Worm (Caenorhabditis elegans) whole organism, L1 larva: ENCODE results near the gene cone-1.

Experiments
- C16A3.4 ChIP-seq: fragments of 150-350 bp; optimal IDR thresholded peaks from 2 replicates; lab custom pipeline; 2014; ENCODE audit warnings: missing biosample characterization, missing genetic modification characterization
- blmp-1 ChIP-seq: fragments of 150-350 bp; optimal IDR thresholded peaks from 2 replicates; lab custom pipeline; 2014; ENCODE audit warnings: missing biosample characterization, missing genetic modification characterization
- ceh-63 ChIP-seq: fragments of 200-800 bp; sonication (Bioruptor generic); optimal IDR thresholded peaks from 2 replicates; lab custom pipeline; 2018; ENCODE audit warnings: mild to moderate bottlenecking, missing genetic modification characterization, missing compliant biosample characterization
- ceh-82 ChIP-seq, 3 experiments: fragments of 150-350 bp in 1 of 3; sonication (generic microtip) in 2 of 3; optimal IDR thresholded peaks; 2 replicates each; lab custom pipeline; 2014 to 2017; ENCODE audit warnings: missing biosample characterization in 3 of 3, missing genetic modification characterization in 3 of 3
- ceh-90 ChIP-seq: sonication (generic microtip); optimal IDR thresholded peaks from 2 replicates; lab custom pipeline; 2016; ENCODE audit warnings: missing genetic modification characterization, missing compliant biosample characterization
- dpl-1 ChIP-seq, 3 experiments: fragments of 150-350 bp in 2 of 3; sonication (generic microtip) in 1 of 3; optimal IDR thresholded peaks; 2 replicates each; lab custom pipeline; 2014 to 2017; ENCODE audit warnings: missing biosample characterization in 3 of 3, missing genetic modification characterization in 3 of 3, missing genetic modification reagents in 3 of 3
- dsc-1 ChIP-seq: sonication (generic microtip); optimal IDR thresholded peaks from 2 replicates; lab custom pipeline; 2016; ENCODE audit warnings: mild to moderate bottlenecking, missing genetic modification characterization, missing compliant biosample characterization
- efl-1 ChIP-seq, 4 experiments: fragments of 150-350 bp; optimal IDR thresholded peaks in 3 of 4; peaks in 1 of 4; 1 replicate in 1 of 4; 2 replicates in 3 of 4; lab custom pipeline; 2014; ENCODE audit warnings: missing biosample characterization in 2 of 4, missing genetic modification characterization in 2 of 4, missing genetic modification reagents in 2 of 4
- fkh-10 ChIP-seq: sonication (generic microtip); optimal IDR thresholded peaks from 2 replicates; lab custom pipeline; 2017; ENCODE audit warnings: missing biosample characterization, missing genetic modification reagents, missing genetic modification characterization
- fkh-8 ChIP-seq: sonication (generic microtip); optimal IDR thresholded peaks from 2 replicates; lab custom pipeline; 2016; ENCODE audit warnings: mild to moderate bottlenecking, missing genetic modification characterization, missing compliant biosample characterization
- isw-1 ChIP-seq: fragments of 200-800 bp; sonication (Bioruptor generic); IDR thresholded peaks from 2 replicates; pipeline ENCODE4 v1.3.6; 2022; ENCODE audit warnings: missing genetic modification characterization, missing compliant biosample characterization
- jun-1 ChIP-seq: fragments of 150-350 bp; optimal IDR thresholded peaks from 2 replicates; lab custom pipeline; 2014; ENCODE audit warnings: missing biosample characterization, missing genetic modification reagents, missing genetic modification characterization
- lin-13 ChIP-seq: fragments of 150-350 bp; optimal IDR thresholded peaks from 2 replicates; lab custom pipeline; 2014; ENCODE audit warnings: missing biosample characterization, missing genetic modification reagents, missing genetic modification characterization
- lin-14 ChIP-seq: fragments of 200-800 bp; sonication (Bioruptor generic); optimal IDR thresholded peaks from 2 replicates; lab custom pipeline; 2018; ENCODE audit warnings: mild to moderate bottlenecking, missing genetic modification characterization, moderate library complexity, missing compliant biosample characterization
- lin-15B ChIP-seq: fragments of 150-350 bp; sonication (generic microtip); optimal IDR thresholded peaks from 3 replicates; lab custom pipeline; 2014; ENCODE audit warnings: missing biosample characterization, missing genetic modification characterization
- lin-35 ChIP-seq, 2 experiments: fragments of 150-350 bp; optimal IDR thresholded peaks; 2 replicates each; lab custom pipeline; 2014; ENCODE audit warnings: missing biosample characterization in 2 of 2, missing genetic modification characterization in 2 of 2, missing genetic modification reagents in 2 of 2
- lsy-2 ChIP-seq, 2 experiments: fragments of 150-350 bp; optimal IDR thresholded peaks; 2 replicates each; lab custom pipeline; 2014; ENCODE audit warnings: missing biosample characterization in 2 of 2, missing genetic modification characterization in 2 of 2
- mdl-1 ChIP-seq, 2 experiments: fragments of 150-350 bp; optimal IDR thresholded peaks; 2 replicates each; lab custom pipeline; 2014 to 2017; ENCODE audit warnings: missing biosample characterization in 2 of 2, missing genetic modification characterization in 2 of 2, inconsistent platforms in 1 of 2
- nhr-12 ChIP-seq: sonication (generic microtip); optimal IDR thresholded peaks from 2 replicates; lab custom pipeline; 2017; ENCODE audit warnings: missing biosample characterization, missing genetic modification characterization
- nhr-19 ChIP-seq: fragments of 200-800 bp; sonication (Bioruptor generic); conservative IDR thresholded peaks from 2 replicates; pipeline ENCODE4 v1.3.6; 2022; ENCODE audit warnings: missing genetic modification characterization, missing compliant biosample characterization
- nhr-20 ChIP-seq: sonication (generic microtip); optimal IDR thresholded peaks from 2 replicates; lab custom pipeline; 2016; ENCODE audit warnings: mild to moderate bottlenecking, missing genetic modification characterization, missing compliant biosample characterization
- nhr-237 ChIP-seq: fragments of 150-350 bp; optimal IDR thresholded peaks from 2 replicates; lab custom pipeline; 2014; ENCODE audit warnings: missing biosample characterization, missing genetic modification characterization
- nhr-47 ChIP-seq: sonication (generic microtip); optimal IDR thresholded peaks from 2 replicates; lab custom pipeline; 2016; ENCODE audit warnings: mild to moderate bottlenecking, missing genetic modification characterization, moderate library complexity, missing compliant biosample characterization
- nhr-71 ChIP-seq: sonication (generic microtip); optimal IDR thresholded peaks from 2 replicates; lab custom pipeline; 2016; ENCODE audit warnings: mild to moderate bottlenecking, missing genetic modification characterization, moderate library complexity, missing compliant biosample characterization
- nhr-77 ChIP-seq: fragments of 150-350 bp; optimal IDR thresholded peaks from 2 replicates; lab custom pipeline; 2014; ENCODE audit warnings: missing biosample characterization, missing genetic modification characterization
- nhr-84 ChIP-seq: sonication (generic microtip); optimal IDR thresholded peaks from 2 replicates; lab custom pipeline; 2017; ENCODE audit warnings: missing biosample characterization, missing genetic modification characterization
- nhr-85 ChIP-seq: sonication (generic microtip); peaks from one replicate; lab custom pipeline; 2016; ENCODE audit warnings: missing genetic modification characterization, inconsistent platforms, missing compliant biosample characterization
- skn-1 ChIP-seq: fragments of 150-350 bp; optimal IDR thresholded peaks from 2 replicates; lab custom pipeline; 2014; ENCODE audit warnings: missing biosample characterization, missing genetic modification characterization
- snpc-4 ChIP-seq: fragments of 150-350 bp; optimal IDR thresholded peaks from 2 replicates; lab custom pipeline; 2014; ENCODE audit warnings: missing biosample characterization, missing genetic modification characterization
- snu-23 ChIP-seq: sonication (generic microtip); optimal IDR thresholded peaks from 2 replicates; lab custom pipeline; 2016; ENCODE audit warnings: missing genetic modification characterization, missing compliant biosample characterization
- sptf-1 ChIP-seq: fragments of 150-350 bp; optimal IDR thresholded peaks from 2 replicates; lab custom pipeline; 2014; ENCODE audit warnings: missing biosample characterization, missing genetic modification characterization
- swsn-7 ChIP-seq: sonication (generic microtip); optimal IDR thresholded peaks from 2 replicates; lab custom pipeline; 2016; ENCODE audit warnings: missing genetic modification characterization, missing compliant biosample characterization
- tbx-2 ChIP-seq: sonication (generic microtip); optimal IDR thresholded peaks from 2 replicates; lab custom pipeline; 2016; ENCODE audit warnings: missing genetic modification characterization, missing compliant biosample characterization
- unc-130 ChIP-seq: fragments of 150-350 bp; optimal IDR thresholded peaks from 2 replicates; lab custom pipeline; 2017; ENCODE audit warnings: missing biosample characterization, missing genetic modification characterization, inconsistent platforms
- unc-62 ChIP-seq: fragments of 150-350 bp; optimal IDR thresholded peaks from 2 replicates; lab custom pipeline; 2014; ENCODE audit warnings: missing biosample characterization, missing genetic modification reagents, missing genetic modification characterization
- unc-86 ChIP-seq: sonication (generic microtip); optimal IDR thresholded peaks from 2 replicates; lab custom pipeline; 2016; ENCODE audit warnings: missing genetic modification characterization, missing compliant biosample characterization
- unc-98 ChIP-seq: fragments of 200-800 bp; sonication (Bioruptor generic); IDR thresholded peaks from 2 replicates; pipeline ENCODE4 v1.3.6; 2022; ENCODE audit warnings: missing genetic modification characterization, missing compliant biosample characterization
- xbp-1 ChIP-seq: sonication (generic microtip); optimal IDR thresholded peaks from 2 replicates; lab custom pipeline; 2016; ENCODE audit warnings: missing genetic modification characterization, missing compliant biosample characterization
- zag-1 ChIP-seq: fragments of 150-350 bp; optimal IDR thresholded peaks from 2 replicates; lab custom pipeline; 2014; ENCODE audit warnings: missing biosample characterization, missing genetic modification characterization
- zip-4 ChIP-seq: fragments of 200-800 bp; sonication (Bioruptor generic); optimal IDR thresholded peaks from 2 replicates; lab custom pipeline; 2018; ENCODE audit warnings: mild to moderate bottlenecking, missing genetic modification characterization, moderate library complexity, missing compliant biosample characterization
- ztf-11 ChIP-seq, 2 experiments: sonication (generic microtip); optimal IDR thresholded peaks; 2 replicates each; lab custom pipeline; 2016 to 2017; ENCODE audit warnings: missing genetic modification characterization in 2 of 2, missing biosample characterization in 1 of 2, missing compliant biosample characterization in 1 of 2

The cone-1 gene

ce11 chrIII:2572421-2572820 lies 42.0 kb downstream of the cone-1 start:
- no peak for TF ChIP-seq efl-1 (optimal IDR thresholded peaks at IDR 0.05; lab: Kevin White, UChicago)
- peak; percentile 8 to 24 for TF ChIP-seq efl-1 (GFP tag; optimal IDR thresholded peaks at IDR 0.05 in 1 of 2; lab: Kevin White, UChicago)
- TF ChIP-seq unc-98 (GFP tag; lab: Robert Waterston, UW), result no peak
- no peak for TF ChIP-seq nhr-77 (tag; lab: Kevin White, UChicago)
- no peak for TF ChIP-seq nhr-84 (tag; lab: Kevin White, UChicago)

ce11 chrIII:2575635-2576164 lies 45.3 kb downstream of the cone-1 start, which contains the start of gene Y54F10AR.1:
Y54F10AR.1 (minus strand) TSS chrIII:2575685.
- TF ChIP-seq efl-1 (optimal IDR thresholded peaks at IDR 0.05; lab: Kevin White, UChicago), result peak in 1 of 2 experiments; percentile 13
- peak in 1 of 2 experiments; percentile 10 for TF ChIP-seq efl-1 (GFP tag; optimal IDR thresholded peaks at IDR 0.05 in 1 of 2; lab: Kevin White, UChicago)
- no peak for TF ChIP-seq dpl-1 (GFP tag; optimal IDR thresholded peaks at IDR 0.05; lab: Kevin White, UChicago)
- TF ChIP-seq, all 84 proteins: peak for 1

ce11 chrIII:2576360-2577259 lies 46.2 kb downstream of the cone-1 start:
- TF ChIP-seq lin-13 (GFP tag; lab: Kevin White, UChicago), result peak; percentile 21
- TF ChIP-seq xbp-1, result peak; percentile 26
- TF ChIP-seq nhr-12 (tag; lab: Kevin White, UChicago), result no peak
- TF ChIP-seq unc-130 (tag; lab: Kevin White, UChicago), result peak; percentile 1
- TF ChIP-seq lin-35 (GFP tag; optimal IDR thresholded peaks at IDR 0.05; lab: Kevin White, UChicago), result peak; percentile 25 to 74
- TF ChIP-seq tbx-2, result peak; percentile 38
- peak in 1 of 2 experiments; percentile 44 for TF ChIP-seq mdl-1 (tag; optimal IDR thresholded peaks at IDR 0.05; lab: Kevin White, UChicago)
- TF ChIP-seq nhr-77 (tag; lab: Kevin White, UChicago), result peak; percentile 39
- TF ChIP-seq isw-1 (GFP tag; lab: Robert Waterston, UW), result no peak
- peak; percentile 24 for TF ChIP-seq nhr-237 (tag; lab: Kevin White, UChicago)
- peak; percentile 60 to 68 for TF ChIP-seq efl-1 (optimal IDR thresholded peaks at IDR 0.05; lab: Kevin White, UChicago)
- peak; percentile 32 to 95 for TF ChIP-seq efl-1 (GFP tag; optimal IDR thresholded peaks at IDR 0.05 in 1 of 2; lab: Kevin White, UChicago)
- TF ChIP-seq dsc-1 (tag; lab: Kevin White, UChicago), result peak; percentile 35
- TF ChIP-seq ceh-90 (tag; lab: Kevin White, UChicago), result no peak
- TF ChIP-seq fkh-8 (tag; lab: Kevin White, UChicago), result peak; percentile 60
- no peak for TF ChIP-seq ceh-63 (GFP tag; lab: Kevin White, UChicago)
- TF ChIP-seq skn-1 (tag; lab: Kevin White, UChicago), result no peak
- no peak for TF ChIP-seq ztf-11 (tag; optimal IDR thresholded peaks at IDR 0.05; lab: Kevin White, UChicago)
- no peak for TF ChIP-seq zip-4 (GFP tag; lab: Kevin White, UChicago)
- peak; percentile 28 for TF ChIP-seq lin-15B (tag; lab: Kevin White, UChicago)
- peak; percentile 12 for TF ChIP-seq fkh-10
- peak; percentile 59 for TF ChIP-seq C16A3.4 (tag; lab: Kevin White, UChicago)
- TF ChIP-seq snu-23 (GFP tag; lab: Kevin White, UChicago), result peak; percentile 64
- TF ChIP-seq swsn-7, result peak; percentile 32
- peak; percentile 58 for TF ChIP-seq nhr-85 (tag; lab: Kevin White, UChicago)
- TF ChIP-seq lsy-2 (tag; optimal IDR thresholded peaks at IDR 0.05; lab: Kevin White, UChicago), result peak; percentile 37 to 84
- peak; percentile 10 for TF ChIP-seq snpc-4 (tag; lab: Kevin White, UChicago)
- TF ChIP-seq nhr-71 (tag; lab: Kevin White, UChicago), result peak; percentile 67
- peak in 2 of 3 experiments; percentile 57 to 66 for TF ChIP-seq dpl-1 (GFP tag; optimal IDR thresholded peaks at IDR 0.05; lab: Kevin White, UChicago)
- no peak for TF ChIP-seq jun-1 (tag; lab: Kevin White, UChicago)
- TF ChIP-seq nhr-47 (tag; lab: Kevin White, UChicago), result peak; percentile 51
- TF ChIP-seq blmp-1 (tag; lab: Kevin White, UChicago), result peak; percentile 54
- TF ChIP-seq unc-62 (GFP tag; lab: Kevin White, UChicago), result no peak
- TF ChIP-seq nhr-19, result no peak
- TF ChIP-seq nhr-20 (tag; lab: Kevin White, UChicago), result peak; percentile 18
- peak; percentile 3 for TF ChIP-seq unc-86 (tag; lab: Kevin White, UChicago)
- TF ChIP-seq ceh-82 (tag; optimal IDR thresholded peaks at IDR 0.05; lab: Kevin White, UChicago), result peak in 2 of 3 experiments; percentile 19 to 64
- TF ChIP-seq zag-1 (tag; lab: Kevin White, UChicago), result no peak
- TF ChIP-seq sptf-1 (tag; lab: Kevin White, UChicago), result no peak
- TF ChIP-seq lin-14 (GFP tag; lab: Kevin White, UChicago), result peak; percentile 88
